Worm (Caenorhabditis elegans) whole organism, young adult: ENCODE data around the gene F48G7.9.
A peak's percentile ranks its signal among the peaks of the same experiment; 100 is the strongest.

Experiments
- B0035.1 ChIP-seq: sonication (generic microtip); optimal IDR thresholded peaks from 2 replicates; lab custom pipeline; 2016; ENCODE audit warnings: missing genetic modification characterization, mild to moderate bottlenecking, missing compliant biosample characterization, missing genotype, missing genetic modification reagents
- B0261.1 ChIP-seq: sonication (generic microtip); optimal IDR thresholded peaks from 2 replicates; lab custom pipeline; 2016; ENCODE audit warnings: mild to moderate bottlenecking, missing genetic modification characterization, moderate library complexity, missing compliant biosample characterization
- C17E4.6 ChIP-seq: fragments of 200-800 bp; sonication (Bioruptor generic); IDR thresholded peaks from 2 replicates; pipeline ENCODE4 v1.3.6; 2022; ENCODE audit warnings: missing genetic modification reagents, missing genetic modification characterization, missing compliant biosample characterization
- F23B12.7 ChIP-seq: sonication (generic microtip); optimal IDR thresholded peaks from 2 replicates; lab custom pipeline; 2017; ENCODE audit warnings: missing genetic modification characterization, mild to moderate bottlenecking, missing compliant biosample characterization, antibody characterized with exemption, moderate library complexity; ENCODE audit not compliant: insufficient read depth
- T26A5.8 ChIP-seq: sonication (generic microtip); optimal IDR thresholded peaks from 2 replicates; lab custom pipeline; 2016; ENCODE audit warnings: missing genetic modification characterization, missing compliant biosample characterization
- Y53F4B.3 ChIP-seq: fragments of 200-800 bp; sonication (Bioruptor generic); IDR thresholded peaks from 2 replicates; pipeline ENCODE4 v1.3.6; 2022; ENCODE audit warnings: missing genetic modification reagents, missing genetic modification characterization, missing compliant biosample characterization
- akir-1 ChIP-seq: fragments of 200-800 bp; sonication (Bioruptor generic); optimal IDR thresholded peaks from 2 replicates; lab custom pipeline; 2018; ENCODE audit warnings: mild to moderate bottlenecking, missing genetic modification characterization, moderate library complexity, missing compliant biosample characterization
- aptf-2 ChIP-seq: fragments of 200-800 bp; sonication (Bioruptor generic); conservative IDR thresholded peaks from 2 replicates; pipeline ENCODE4 v1.3.6; 2022; ENCODE audit warnings: missing genetic modification reagents, missing genetic modification characterization, missing compliant biosample characterization
- athp-1 ChIP-seq: sonication (generic microtip); optimal IDR thresholded peaks from 2 replicates; lab custom pipeline; 2017; ENCODE audit warnings: mild to moderate bottlenecking, missing genetic modification characterization, missing compliant biosample characterization
- attf-5 ChIP-seq: fragments of 200-800 bp; sonication (Bioruptor generic); optimal IDR thresholded peaks from 2 replicates; lab custom pipeline; 2018; ENCODE audit warnings: mild to moderate bottlenecking, missing genetic modification characterization, missing compliant biosample characterization
- cebp-1 ChIP-seq, 2 experiments: fragments of 200-800 bp in 1 of 2; sonication (Bioruptor generic) in 1 of 2; sonication (generic microtip) in 1 of 2; IDR thresholded peaks in 1 of 2; optimal IDR thresholded peaks in 1 of 2; 2 replicates each; pipeline versions ENCODE4 v1.3.6 to Lab custom; 2017 to 2022; ENCODE audit warnings: missing compliant biosample characterization in 2 of 2, missing genetic modification characterization in 2 of 2, mild to moderate bottlenecking in 1 of 2, missing genetic modification reagents in 1 of 2, moderate library complexity in 1 of 2
- cebp-2 ChIP-seq: fragments of 200-800 bp; sonication (Bioruptor generic); IDR thresholded peaks from 2 replicates; pipeline ENCODE4 v1.3.6; 2022; ENCODE audit warnings: missing genetic modification characterization, missing compliant biosample characterization
- ceh-58 ChIP-seq: fragments of 200-800 bp; sonication (Bioruptor generic); IDR thresholded peaks from 2 replicates; pipeline ENCODE4 v1.3.6; 2022; ENCODE audit warnings: missing genetic modification characterization, missing compliant biosample characterization
- dox-1 ChIP-seq: fragments of 200-800 bp; sonication (Bioruptor generic); IDR thresholded peaks from 2 replicates; pipeline ENCODE4 v1.3.6; 2022; ENCODE audit warnings: missing genetic modification reagents, missing genetic modification characterization, missing compliant biosample characterization
- egl-18 ChIP-seq: fragments of 200-800 bp; sonication (Bioruptor generic); IDR thresholded peaks from 2 replicates; pipeline ENCODE4 v1.3.6; 2022; ENCODE audit warnings: missing genetic modification reagents, missing genetic modification characterization, missing compliant biosample characterization
- him-1 ChIP-seq: sonication (generic microtip); optimal IDR thresholded peaks from 2 replicates; lab custom pipeline; 2016; ENCODE audit warnings: missing genotype, missing genetic modification reagents, missing genetic modification characterization, missing compliant biosample characterization
- hmg-1.2 ChIP-seq: fragments of 200-800 bp; sonication (Bioruptor generic); IDR thresholded peaks from 2 replicates; pipeline ENCODE4 v1.3.6; 2022; ENCODE audit warnings: missing genetic modification reagents, missing genetic modification characterization, missing compliant biosample characterization
- lir-1 ChIP-seq: fragments of 200-800 bp; sonication (Bioruptor generic); conservative IDR thresholded peaks from 2 replicates; pipeline ENCODE4 v1.3.6; 2022; ENCODE audit warnings: missing genetic modification reagents, missing genetic modification characterization, missing compliant biosample characterization
- madf-3 ChIP-seq: fragments of 200-800 bp; sonication (Bioruptor generic); IDR thresholded peaks from 2 replicates; pipeline ENCODE4 v1.3.6; 2022; ENCODE audit warnings: missing genetic modification reagents, missing genetic modification characterization, missing compliant biosample characterization
- mcd-1 ChIP-seq: fragments of 200-800 bp; sonication (Bioruptor generic); IDR thresholded peaks from 2 replicates; pipeline ENCODE4 v1.3.6; 2022; ENCODE audit warnings: missing genetic modification reagents, missing genetic modification characterization, missing compliant biosample characterization
- mel-28 ChIP-seq: sonication (generic microtip); optimal IDR thresholded peaks from 2 replicates; lab custom pipeline; 2016; ENCODE audit warnings: borderline replicate concordance, mild to moderate bottlenecking, missing genetic modification characterization, missing compliant biosample characterization
- nfya-2 ChIP-seq: fragments of 200-800 bp; sonication (Bioruptor generic); IDR thresholded peaks from 2 replicates; pipeline ENCODE4 v1.3.6; 2022; ENCODE audit warnings: missing genetic modification reagents, missing genetic modification characterization, missing compliant biosample characterization
- nhr-120 ChIP-seq: fragments of 200-800 bp; sonication (Bioruptor generic); IDR thresholded peaks from 2 replicates; pipeline ENCODE4 v1.3.6; 2022; ENCODE audit warnings: missing genetic modification characterization, missing compliant biosample characterization
- nhr-80 ChIP-seq: sonication (generic microtip); optimal IDR thresholded peaks from 2 replicates; lab custom pipeline; 2016; ENCODE audit warnings: missing genetic modification characterization, missing compliant biosample characterization
- rcor-1 ChIP-seq: fragments of 200-800 bp; sonication (Bioruptor generic); IDR thresholded peaks from 2 replicates; pipeline ENCODE4 v1.3.6; 2022; ENCODE audit warnings: missing genetic modification reagents, missing genetic modification characterization, missing compliant biosample characterization
- snpc-1.1 ChIP-seq: sonication (generic microtip); optimal IDR thresholded peaks from 2 replicates; lab custom pipeline; 2017; ENCODE audit warnings: missing genetic modification characterization, mild to moderate bottlenecking, missing compliant biosample characterization, antibody characterized with exemption, moderate library complexity, missing genotype, missing genetic modification reagents; ENCODE audit not compliant: insufficient read depth
- snpc-4 ChIP-seq, 5 experiments: fragments of 150-350 bp in 1 of 5; sonication (generic microtip) in 4 of 5; optimal IDR thresholded peaks; 2 replicates each; lab custom pipeline; 2014 to 2018; ENCODE audit warnings: missing genetic modification characterization in 5 of 5, missing biosample characterization in 3 of 5, antibody characterized with exemption in 2 of 5, mild to moderate bottlenecking in 2 of 5, missing compliant biosample characterization in 2 of 5, missing genotype in 2 of 5, moderate library complexity in 2 of 5, missing genetic modification reagents in 1 of 5
- somi-1 ChIP-seq: fragments of 200-800 bp; sonication (Bioruptor generic); optimal IDR thresholded peaks from 2 replicates; lab custom pipeline; 2018; ENCODE audit warnings: mild to moderate bottlenecking, missing genetic modification characterization, missing compliant biosample characterization
- sptf-2 ChIP-seq: fragments of 200-800 bp; sonication (Bioruptor generic); optimal IDR thresholded peaks from 2 replicates; lab custom pipeline; 2018; ENCODE audit warnings: mild to moderate bottlenecking, missing genetic modification characterization, missing compliant biosample characterization
- xnd-1 ChIP-seq: sonication (generic microtip); optimal IDR thresholded peaks from 2 replicates; lab custom pipeline; 2016; ENCODE audit warnings: missing genotype, missing genetic modification reagents, missing genetic modification characterization, missing compliant biosample characterization
- zim-3 ChIP-seq: sonication (generic microtip); optimal IDR thresholded peaks from 2 replicates; lab custom pipeline; 2017; ENCODE audit warnings: mild to moderate bottlenecking, missing genetic modification characterization, moderate library complexity, missing compliant biosample characterization
- ztf-6 ChIP-seq: fragments of 200-800 bp; sonication (Bioruptor generic); IDR thresholded peaks from 2 replicates; pipeline ENCODE4 v1.3.6; 2022; ENCODE audit warnings: missing genetic modification reagents, missing genetic modification characterization, missing compliant biosample characterization

The F48G7.9 gene

DNA sequence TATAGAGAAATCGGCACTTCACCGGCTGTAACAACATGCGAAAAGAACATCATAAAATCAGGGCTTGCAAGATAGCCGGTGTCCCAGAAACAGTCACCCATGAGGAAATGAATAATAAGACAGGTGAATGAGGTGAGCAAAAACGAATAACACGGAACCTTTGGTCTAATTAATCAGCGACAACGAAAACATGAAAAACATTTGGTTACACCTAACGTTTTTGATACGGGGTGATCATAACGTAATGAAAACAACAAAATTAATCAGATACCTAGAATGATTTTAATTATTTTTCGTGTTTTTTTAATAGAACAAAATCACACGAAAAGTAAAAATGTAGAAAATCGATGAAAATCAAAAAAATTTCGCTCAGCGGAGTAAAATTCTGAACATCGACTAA is 27.4 kb upstream of the F48G7.9 start, which contains the start of gene srh-245:
TSS of gene srh-245 (minus strand) at position 101 of the 400 bp plus-strand sequence.
- no peak for TF ChIP-seq cebp-2 (GFP tag; lab: Robert Waterston, UW)

DNA sequence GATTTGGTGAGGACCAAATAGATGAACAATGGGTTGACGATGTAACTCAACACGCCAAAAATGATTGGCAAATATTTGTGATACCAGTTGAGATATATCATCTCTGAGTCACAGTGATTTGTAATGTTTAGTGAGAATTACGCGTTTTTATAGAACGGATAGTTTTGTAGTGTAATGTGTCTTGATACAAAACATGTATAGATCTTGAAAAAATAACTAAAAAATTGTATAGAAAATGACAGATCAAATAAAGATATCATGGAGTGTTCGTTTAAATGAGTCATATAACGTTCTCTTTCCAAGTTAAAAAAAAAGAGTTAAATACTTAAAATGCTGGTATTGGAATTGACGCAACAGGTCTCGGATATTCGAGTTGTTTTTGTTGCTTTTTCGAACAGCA is 26.0 kb upstream of the F48G7.9 start, which contains the start of gene srj-6:
TSS of gene srj-6 (minus strand) at position 101 of the 400 bp plus-strand sequence.
- TF ChIP-seq dox-1 (GFP tag; lab: Robert Waterston, UW) (no peak), mel-28 (tag; lab: Kevin White, UChicago) (no peak), somi-1 (GFP tag; lab: Kevin White, UChicago) (no peak)

DNA sequence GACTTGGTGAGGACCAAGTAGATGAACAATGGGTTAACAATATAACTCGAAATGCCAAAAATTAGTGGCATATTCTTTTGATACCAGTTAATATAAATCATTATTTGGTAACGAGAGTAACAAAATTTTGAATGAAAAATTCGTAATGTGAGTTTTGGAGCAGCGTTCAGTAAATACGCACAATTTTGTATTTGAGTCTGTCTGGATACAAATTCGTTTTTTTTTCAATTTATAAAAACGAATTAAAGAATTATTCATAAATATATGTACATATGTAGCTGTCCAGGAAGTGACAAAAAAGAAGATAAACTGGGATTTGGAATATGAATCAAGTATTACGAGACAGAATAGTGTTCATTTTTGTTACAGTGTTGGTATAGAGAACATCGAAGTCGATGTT is 24.5 kb upstream of the F48G7.9 start, which contains the start of gene srj-5:
TSS of gene srj-5 (minus strand) at position 101 of the 400 bp plus-strand sequence.
- TF ChIP-seq snpc-1.1 (tag; lab: Kevin White, UChicago) (no peak), egl-18 (GFP tag; lab: Robert Waterston, UW) (no peak), athp-1 (tag; lab: Kevin White, UChicago) (no peak), snpc-4 (GFP tag; optimal IDR thresholded peaks at IDR 0.05; lab: Kevin White, UChicago) (no peak), snpc-4 (tag; optimal IDR thresholded peaks at IDR 0.05; lab: Kevin White, UChicago) (no peak), rcor-1 (GFP tag; lab: Robert Waterston, UW) (no peak)

DNA sequence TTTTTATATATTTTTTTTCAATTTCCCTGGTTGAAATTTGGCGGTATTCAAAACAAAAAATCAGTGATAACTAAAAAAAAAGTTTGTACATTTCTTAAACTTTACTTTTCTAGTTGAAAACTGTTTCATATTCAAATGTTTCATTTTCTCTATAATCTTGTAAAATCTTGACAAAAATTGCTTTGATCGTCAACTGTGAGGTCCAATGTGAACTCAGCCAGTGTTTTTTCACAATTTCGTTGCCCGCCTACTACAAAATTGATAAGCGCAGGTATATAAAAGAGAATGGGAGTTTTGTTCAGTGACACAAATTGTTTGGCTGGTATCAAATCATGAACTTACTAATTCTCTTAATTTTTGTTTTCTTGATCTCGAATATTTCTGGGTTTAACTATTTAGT is 18.5 kb upstream of the F48G7.9 start, which contains the start of gene ugt-42:
TSS of gene ugt-42 (plus strand) at position 301 of the 400 bp plus-strand sequence.
- TF ChIP-seq sptf-2 (GFP tag; lab: Kevin White, UChicago) (no peak), akir-1 (GFP tag; lab: Kevin White, UChicago) (no peak), B0035.1 (tag; lab: Kevin White, UChicago) (no peak), lir-1 (no peak), cebp-1 (GFP tag; IDR thresholded peaks at IDR 0.05; lab: Robert Waterston, UW) (no peak), cebp-1 (tag; optimal IDR thresholded peaks at IDR 0.05; lab: Kevin White, UChicago) (no peak), T26A5.8 (tag; lab: Kevin White, UChicago) (no peak), ztf-6 (GFP tag; lab: Robert Waterston, UW) (no peak), madf-3 (GFP tag; lab: Robert Waterston, UW) (no peak), Y53F4B.3 (GFP tag; lab: Robert Waterston, UW) (no peak), xnd-1 (tag; lab: Kevin White, UChicago) (no peak)

DNA sequence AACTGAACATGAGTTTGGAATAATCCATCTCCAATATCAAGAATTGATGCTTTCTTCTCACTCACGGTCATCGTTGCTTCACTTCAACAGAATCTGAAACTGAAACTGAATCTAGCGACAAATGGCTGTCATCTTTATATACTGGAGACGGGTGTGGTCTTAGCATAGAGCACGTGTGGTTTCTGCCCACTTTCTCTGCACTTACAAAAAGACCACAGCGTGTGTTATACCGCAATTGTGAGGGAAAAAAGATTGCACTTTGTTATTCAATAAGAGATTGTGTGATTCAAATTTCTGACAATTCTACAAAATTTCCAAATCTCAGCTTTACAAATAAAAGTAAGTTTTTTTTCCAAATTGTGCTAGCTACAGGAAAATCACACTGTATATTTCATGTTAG is 17.7 kb upstream of the F48G7.9 start, which contains the start of gene F48G7.12:
TSS of gene F48G7.12 (minus strand) at position 101 of the 400 bp plus-strand sequence.
- TF ChIP-seq attf-5 (GFP tag; lab: Kevin White, UChicago): no peak
- TF ChIP-seq zim-3 (tag; lab: Kevin White, UChicago): no peak
- no peak for TF ChIP-seq him-1
- no peak for TF ChIP-seq B0261.1 (tag; lab: Kevin White, UChicago)
- no peak for TF ChIP-seq nfya-2 (GFP tag; lab: Robert Waterston, UW)
- TF ChIP-seq mcd-1 (GFP tag; lab: Robert Waterston, UW): no peak
- TF ChIP-seq ceh-58 (GFP tag; lab: Robert Waterston, UW): no peak
- no peak for TF ChIP-seq nhr-120 (GFP tag; lab: Robert Waterston, UW)

DNA sequence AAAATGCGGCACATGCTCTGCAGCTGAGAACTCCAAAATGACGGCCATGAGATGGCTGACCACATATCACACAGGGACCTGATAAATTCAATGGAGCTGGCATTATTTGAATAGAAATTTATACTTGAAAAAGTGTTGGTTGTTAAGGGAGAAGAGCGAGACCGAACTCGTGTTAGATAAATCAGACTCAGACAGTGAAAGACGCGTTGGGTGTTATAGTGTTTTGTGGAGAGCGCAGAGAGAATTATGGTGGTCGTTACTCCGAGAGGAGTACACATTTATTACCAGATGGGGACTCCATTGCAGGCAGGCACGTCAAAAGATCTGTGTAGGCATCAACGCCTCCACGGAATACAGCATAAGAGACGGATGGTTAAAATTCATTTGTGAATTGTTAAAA is 14.3 kb upstream of the F48G7.9 start, which contains the start of gene nhr-190:
TSS of gene nhr-190 (minus strand) at position 175 of the 400 bp plus-strand sequence.
- peak; percentile 16 for TF ChIP-seq attf-5 (GFP tag; lab: Kevin White, UChicago)
- TF ChIP-seq F23B12.7 (tag; lab: Kevin White, UChicago): no peak
- TF ChIP-seq aptf-2 (GFP tag; lab: Robert Waterston, UW): no peak
- no peak for TF ChIP-seq C17E4.6 (GFP tag; lab: Robert Waterston, UW)
- TF ChIP-seq nhr-80 (tag; lab: Kevin White, UChicago): no peak
- TF ChIP-seq hmg-1.2 (GFP tag; lab: Robert Waterston, UW): peak; percentile 66; the same call in 1 of the 2 replicates
- TF ChIP-seq, all 124 proteins: peak for 2
